Worm (Caenorhabditis elegans) whole organism, L4 larva: ENCODE measurements around the gene F28A10.4.

ENCODE experiments used
- aha-1 ChIP-seq: fragments of 150-350 bp; peaks from one replicate; lab custom pipeline; 2014; ENCODE audit warnings: missing biosample characterization, missing genetic modification characterization
- fos-1 ChIP-seq: fragments of 150-350 bp; optimal IDR thresholded peaks from 2 replicates; lab custom pipeline; 2014; ENCODE audit warnings: missing biosample characterization, missing genetic modification characterization
- jun-1 ChIP-seq: fragments of 150-350 bp; optimal IDR thresholded peaks from 2 replicates; lab custom pipeline; 2014; ENCODE audit warnings: missing biosample characterization, missing genetic modification reagents, missing genetic modification characterization
- lin-15B ChIP-seq: fragments of 150-350 bp; sonication (generic microtip); optimal IDR thresholded peaks from 3 replicates; lab custom pipeline; 2014; ENCODE audit warnings: missing biosample characterization, missing genetic modification characterization

- TF ChIP-seq fos-1 (tag; lab: Kevin White, UChicago): no peak
- TF ChIP-seq lin-15B (tag; lab: Kevin White, UChicago): no peak
- TF ChIP-seq jun-1 (tag; lab: Kevin White, UChicago): no peak
- TF ChIP-seq aha-1: no peak
These were observed 44.0 kb downstream of the F28A10.4 start, which contains the start of gene T07D3.4 for ce11 chrII:888024-888423.
